Fruit fly (Drosophila melanogaster) S2 (cell line): ENCODE data around the gene RhoBTB.

Experiments
- CG8478 ChIP-seq: fragments of >200 bp; optimal IDR thresholded peaks from 2 replicates; lab custom pipeline; 2018
- CTCF ChIP-seq, 2 experiments: fragments of >200 bp; optimal IDR thresholded peaks; 2 replicates each; lab custom pipeline; 2018

DNA sequence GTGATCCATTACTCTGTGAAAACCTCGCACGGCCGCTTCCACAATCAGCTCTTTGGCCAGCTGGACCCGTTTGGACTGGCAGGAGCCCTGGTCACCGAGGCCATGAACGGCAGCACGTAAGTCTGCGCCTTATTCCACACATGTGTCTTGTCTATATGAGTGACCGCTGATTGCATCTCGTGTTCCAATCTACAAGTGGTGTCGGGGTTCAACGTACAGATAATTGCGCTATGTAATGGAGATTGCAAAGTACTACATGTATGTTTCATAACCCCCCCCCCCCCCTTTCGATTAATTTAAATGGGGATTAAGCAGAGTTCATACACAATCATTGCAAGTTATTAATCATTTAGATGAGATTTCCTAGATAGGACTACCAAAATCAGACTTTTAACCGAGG is 21.2 kb upstream of the RhoBTB start:
- no peak for TF ChIP-seq CG8478 (lab: Kevin White, UChicago)
- TF ChIP-seq CTCF (optimal IDR thresholded peaks at IDR 0.05; lab: Kevin White, UChicago) = no peak
